Worm (Caenorhabditis elegans): ENCODE results near the gene clec-126.

The clec-126 gene

ce11 chrII:3502520-3503323 lies 16.6 kb upstream of the clec-126 start, which contains the start of the genes col-71 and Y49F6B.2 (continued):
- TF ChIP-seq hlh-13 (GFP tag; optimal IDR thresholded peaks at IDR 0.05) = no peak
- no peak for TF ChIP-seq pqm-1 (tag; optimal IDR thresholded peaks at IDR 0.05)
- peak; percentile 96 for TF ChIP-seq ceh-31 (tag; optimal IDR thresholded peaks at IDR 0.05)
- TF ChIP-seq pha-2 (tag; optimal IDR thresholded peaks at IDR 0.05) = no peak
- no peak for TF ChIP-seq fkh-6 (tag; optimal IDR thresholded peaks at IDR 0.05)
- TF ChIP-seq ets-4 (tag; optimal IDR thresholded peaks at IDR 0.05) = peak; percentile 88
- peak; percentile 100 for TF ChIP-seq unc-42 (tag; optimal IDR thresholded peaks at IDR 0.05)
- no peak for TF ChIP-seq C38D4.7 (GFP tag; optimal IDR thresholded peaks at IDR 0.05)
- TF ChIP-seq che-1 (tag; optimal IDR thresholded peaks at IDR 0.05) = peak; percentile 22
- peak; percentile 70 for TF ChIP-seq fax-1 (tag; optimal IDR thresholded peaks at IDR 0.05)
- peak; percentile 48 for TF ChIP-seq ztf-16 (tag; optimal IDR thresholded peaks at IDR 0.05)
- TF ChIP-seq nhr-11 (tag; optimal IDR thresholded peaks at IDR 0.05) = no peak
- TF ChIP-seq ceh-6 (GFP tag; optimal IDR thresholded peaks at IDR 0.05) = no peak
- TF ChIP-seq dmd-4 (tag; optimal IDR thresholded peaks at IDR 0.05; ENCODE audit: borderline replicate concordance) = no peak
- peak; percentile 34 for TF ChIP-seq unc-86 (tag; optimal IDR thresholded peaks at IDR 0.05)
- TF ChIP-seq C08G9.2 (tag; optimal IDR thresholded peaks at IDR 0.05) = peak; percentile 90
- TF ChIP-seq ceh-48 (tag; optimal IDR thresholded peaks at IDR 0.05) = no peak
- peak; percentile 44 for TF ChIP-seq pax-1 (tag; optimal IDR thresholded peaks at IDR 0.05)
- peak; percentile 84 for TF ChIP-seq tbx-7 (tag; optimal IDR thresholded peaks at IDR 0.05)
- TF ChIP-seq zip-5 (tag; optimal IDR thresholded peaks at IDR 0.05) = peak; percentile 83

- TF ChIP-seq sdc-2 (tag; optimal IDR thresholded peaks at IDR 0.05) = no peak
- TF ChIP-seq hlh-6 (tag; optimal IDR thresholded peaks at IDR 0.05) = no peak
- TF ChIP-seq C38D4.7 (GFP tag; optimal IDR thresholded peaks at IDR 0.05) = no peak
- no peak for TF ChIP-seq gmeb-2 (tag; optimal IDR thresholded peaks at IDR 0.05)
- no peak for TF ChIP-seq dve-1 (tag; optimal IDR thresholded peaks at IDR 0.05)
- no peak for TF ChIP-seq ceh-34 (tag; optimal IDR thresholded peaks at IDR 0.05)
- no peak for TF ChIP-seq lim-6 (tag; optimal IDR thresholded peaks at IDR 0.05)
- TF ChIP-seq hlh-15 (tag; optimal IDR thresholded peaks at IDR 0.05) = no peak
- no peak for TF ChIP-seq pha-2 (tag; optimal IDR thresholded peaks at IDR 0.05)
- TF ChIP-seq nhr-11 (tag; optimal IDR thresholded peaks at IDR 0.05) = no peak
- no peak for TF ChIP-seq pax-1 (tag; optimal IDR thresholded peaks at IDR 0.05)
- TF ChIP-seq ref-2 (tag; optimal IDR thresholded peaks at IDR 0.05) = no peak
- TF ChIP-seq zip-5 (tag; optimal IDR thresholded peaks at IDR 0.05) = no peak
- TF ChIP-seq ceh-22 (tag; optimal IDR thresholded peaks at IDR 0.05) = no peak
- TF ChIP-seq ttx-3 (tag; optimal IDR thresholded peaks at IDR 0.05) = no peak
- TF ChIP-seq ceh-31 (tag; optimal IDR thresholded peaks at IDR 0.05) = no peak
- TF ChIP-seq odd-2 (tag; optimal IDR thresholded peaks at IDR 0.05) = no peak
Observed at ce11 chrII:3504717-3505116, 14.6 kb upstream of the clec-126 start, which contains the start of gene cyh-1. TSS of gene cyh-1 (plus strand) at chrII:3505017.

- no peak for TF ChIP-seq tbx-7 (tag; optimal IDR thresholded peaks at IDR 0.05)
- TF ChIP-seq zip-5 (tag; optimal IDR thresholded peaks at IDR 0.05) = no peak
- no peak for TF ChIP-seq sox-2 (GFP tag; IDR thresholded peaks at IDR 0.05)
- no peak for TF ChIP-seq ceh-31 (tag; optimal IDR thresholded peaks at IDR 0.05)
- TF ChIP-seq ceh-19 (GFP tag; optimal IDR thresholded peaks at IDR 0.05) = no peak
- no peak for TF ChIP-seq C38D4.7 (GFP tag; optimal IDR thresholded peaks at IDR 0.05)
- TF ChIP-seq ceh-48 (tag; optimal IDR thresholded peaks at IDR 0.05) = no peak
- no peak for TF ChIP-seq npax-4 (tag; optimal IDR thresholded peaks at IDR 0.05)
- TF ChIP-seq odd-2 (tag; optimal IDR thresholded peaks at IDR 0.05) = no peak
- TF ChIP-seq eyg-1 (tag; optimal IDR thresholded peaks at IDR 0.05) = no peak
- TF ChIP-seq K09A11.1 (tag; optimal IDR thresholded peaks at IDR 0.05; ENCODE audit: insufficient read depth) = no peak
- TF ChIP-seq elt-2 (tag; optimal IDR thresholded peaks at IDR 0.05) = no peak
- no peak for TF ChIP-seq unc-42 (tag; optimal IDR thresholded peaks at IDR 0.05)
- TF ChIP-seq hlh-13 (GFP tag; optimal IDR thresholded peaks at IDR 0.05) = no peak
- TF ChIP-seq pha-2 (tag; optimal IDR thresholded peaks at IDR 0.05) = no peak
- no peak for TF ChIP-seq gmeb-2 (tag; optimal IDR thresholded peaks at IDR 0.05)
- TF ChIP-seq ceh-22 (tag; optimal IDR thresholded peaks at IDR 0.05) = no peak
- TF ChIP-seq unc-86 (tag; optimal IDR thresholded peaks at IDR 0.05) = no peak
Observed at ce11 chrII:3512240-3512639, 7.1 kb upstream of the clec-126 start, which contains the start of gene Y49F6B.19. TSS of gene Y49F6B.19 (minus strand) at chrII:3512340.
